Worm (Caenorhabditis elegans) whole organism, L4 larva: ENCODE results near the gene T20F7.1.

Source experiments
- F37D6.2 ChIP-seq: sonication (generic microtip); optimal IDR thresholded peaks from 2 replicates; lab custom pipeline; 2016; ENCODE audit warnings: mild to moderate bottlenecking, missing genetic modification characterization, missing compliant biosample characterization
- Y105C5A.15 ChIP-seq: fragments of 200-800 bp; sonication (Bioruptor generic); IDR thresholded peaks from 2 replicates; pipeline ENCODE4 v1.3.6; 2022; ENCODE audit warnings: missing genetic modification characterization, missing compliant biosample characterization
- ama-1 ChIP-seq: fragments of 150-350 bp; optimal IDR thresholded peaks from 2 replicates; lab custom pipeline; 2014; ENCODE audit warnings: inconsistent platforms, mixed read lengths
- daf-12 ChIP-seq: fragments of 150-350 bp; optimal IDR thresholded peaks from 2 replicates; lab custom pipeline; 2014; ENCODE audit warnings: missing biosample characterization, missing genetic modification reagents, missing genetic modification characterization
- jun-1 ChIP-seq: fragments of 150-350 bp; optimal IDR thresholded peaks from 2 replicates; lab custom pipeline; 2014; ENCODE audit warnings: missing biosample characterization, missing genetic modification reagents, missing genetic modification characterization
- lsy-2 ChIP-seq, 2 experiments: fragments of 150-350 bp in 1 of 2; sonication (generic microtip) in 1 of 2; optimal IDR thresholded peaks; 2 replicates each; lab custom pipeline; 2014 to 2017; ENCODE audit warnings: missing biosample characterization in 2 of 2, missing genetic modification characterization in 2 of 2
- mdl-1 ChIP-seq, 2 experiments: fragments of 150-350 bp in 1 of 2; sonication (generic microtip) in 1 of 2; optimal IDR thresholded peaks; 2 replicates each; lab custom pipeline; 2014 to 2017; ENCODE audit warnings: missing biosample characterization in 2 of 2, missing genetic modification characterization in 2 of 2
- nhr-25 ChIP-seq: sonication (generic microtip); optimal IDR thresholded peaks from 2 replicates; lab custom pipeline; 2017; ENCODE audit warnings: missing genetic modification characterization, mild to moderate bottlenecking, missing compliant biosample characterization, antibody characterized with exemption, moderate library complexity, borderline replicate concordance; ENCODE audit not compliant: insufficient read depth
- nhr-42 ChIP-seq: fragments of 200-800 bp; sonication (Bioruptor generic); IDR thresholded peaks from 2 replicates; pipeline ENCODE4 v1.3.6; 2022; ENCODE audit warnings: missing genetic modification characterization, missing compliant biosample characterization
- pqm-1 ChIP-seq: sonication (generic microtip); optimal IDR thresholded peaks from 2 replicates; lab custom pipeline; 2017; ENCODE audit warnings: missing biosample characterization, missing genetic modification characterization
- zfp-2 ChIP-seq: sonication (generic microtip); optimal IDR thresholded peaks from 2 replicates; lab custom pipeline; 2016; ENCODE audit warnings: mild to moderate bottlenecking, missing genetic modification characterization, missing compliant biosample characterization
- ztf-11 ChIP-seq: fragments of 150-350 bp; optimal IDR thresholded peaks from 2 replicates; lab custom pipeline; 2014; ENCODE audit warnings: missing biosample characterization, missing genetic modification characterization

- TF ChIP-seq nhr-42 (GFP tag; lab: Robert Waterston, UW): no peak
- no peak for TF ChIP-seq mdl-1 (tag; optimal IDR thresholded peaks at IDR 0.05; lab: Kevin White, UChicago)
- TF ChIP-seq jun-1 (tag; lab: Kevin White, UChicago): no peak
- peak; percentile 54 for TF ChIP-seq pqm-1 (tag; lab: Kevin White, UChicago)
- TF ChIP-seq ama-1 (lab: Kevin White, UChicago): no peak
- TF ChIP-seq ztf-11 (tag; lab: Kevin White, UChicago): no peak
- no peak for TF ChIP-seq daf-12
- TF ChIP-seq nhr-25 (tag; lab: Kevin White, UChicago): no peak
- TF ChIP-seq Y105C5A.15 (GFP tag; lab: Robert Waterston, UW): no peak
- TF ChIP-seq lsy-2 (tag; optimal IDR thresholded peaks at IDR 0.05; lab: Kevin White, UChicago): no peak
- no peak for TF ChIP-seq F37D6.2 (tag; lab: Kevin White, UChicago)
- TF ChIP-seq zfp-2 (tag; lab: Kevin White, UChicago): no peak
Measured at ce11 chrX:16919468-16919867, 46.8 kb downstream of the T20F7.1 start.
